Worm (Caenorhabditis elegans) whole organism, midembryonic: ENCODE measurements around the gene Y110A2AL.2.
A peak's percentile ranks its signal among the peaks of the same experiment; 100 is the strongest.

ENCODE experiments used
- cog-1 ChIP-seq: sonication (generic microtip); optimal IDR thresholded peaks from 2 replicates; lab custom pipeline; 2016; ENCODE audit warnings: missing genetic modification characterization, missing compliant biosample characterization
- flt-1 ChIP-seq: fragments of 200-800 bp; sonication (Bioruptor generic); IDR thresholded peaks from 2 replicates; pipeline ENCODE4 v1.3.6; 2022; ENCODE audit warnings: missing genetic modification characterization, missing compliant biosample characterization
- klf-2 ChIP-seq: fragments of 200-800 bp; sonication (Bioruptor generic); conservative IDR thresholded peaks from 2 replicates; pipeline ENCODE4 v1.3.6; 2022; ENCODE audit warnings: missing genetic modification reagents, missing genetic modification characterization, missing compliant biosample characterization
- med-1 ChIP-seq: sonication (generic microtip); optimal IDR thresholded peaks from 2 replicates; lab custom pipeline; 2017; ENCODE audit warnings: missing genetic modification characterization, mild to moderate bottlenecking, missing compliant biosample characterization, antibody characterized with exemption, missing genetic modification reagents; ENCODE audit not compliant: insufficient read depth
- ref-1 ChIP-seq: fragments of 200-800 bp; sonication (Bioruptor generic); conservative IDR thresholded peaks from 2 replicates; pipeline ENCODE4 v1.3.6; 2022; ENCODE audit warnings: missing genetic modification reagents, missing genetic modification characterization, missing compliant biosample characterization
- ztf-23 ChIP-seq: fragments of 200-800 bp; sonication (Bioruptor generic); IDR thresholded peaks from 2 replicates; pipeline ENCODE4 v1.3.6; 2022; ENCODE audit warnings: missing genetic modification reagents, missing genetic modification characterization, missing compliant biosample characterization

- TF ChIP-seq med-1 (GFP tag; lab: Kevin White, UChicago) = no peak
- no peak for TF ChIP-seq klf-2 (GFP tag; lab: Robert Waterston, UW)
- TF ChIP-seq flt-1 (GFP tag; lab: Robert Waterston, UW) = peak; percentile 81
- TF ChIP-seq ztf-23 = peak; percentile 52; the same call in 1 of the 2 replicates
- no peak for TF ChIP-seq ref-1 (GFP tag; lab: Robert Waterston, UW)
- no peak for TF ChIP-seq cog-1 (tag; lab: Kevin White, UChicago)
Observed at ce11 chrII:2859873-2860821, 7.7 kb upstream of the Y110A2AL.2 start.
